Worm (Caenorhabditis elegans): ENCODE measurements around the gene srh-17.

The srh-17 gene

ce11 chrV:14684359-14685312 is 23.5 kb downstream of the srh-17 start, which contains the start of gene hsp-90:
Gene hsp-90, plus strand, starts transcription at chrV:14684918.
- TF ChIP-seq elt-3 (tag; optimal IDR thresholded peaks at IDR 0.05) (no peak), ama-1 (optimal IDR thresholded peaks at IDR 0.05) (peak; percentile 47), ceh-82 (tag; optimal IDR thresholded peaks at IDR 0.05) (no peak), zag-1 (tag; optimal IDR thresholded peaks at IDR 0.05) (no peak), ztf-4 (tag; optimal IDR thresholded peaks at IDR 0.05) (no peak), nhr-25 (tag; optimal IDR thresholded peaks at IDR 0.05) (peak; percentile 23), elt-2 (tag; optimal IDR thresholded peaks at IDR 0.05) (peak; percentile 6), tbx-2 (tag; optimal IDR thresholded peaks at IDR 0.05) (no peak), lsy-12 (tag; optimal IDR thresholded peaks at IDR 0.05) (no peak), lin-39 (tag; optimal IDR thresholded peaks at IDR 0.05) (no peak), aly-2 (tag; optimal IDR thresholded peaks at IDR 0.05) (no peak), nhr-12 (tag; optimal IDR thresholded peaks at IDR 0.05) (no peak), fos-1 (tag; optimal IDR thresholded peaks at IDR 0.05) (no peak), nfya-1 (tag; optimal IDR thresholded peaks at IDR 0.05; ENCODE audit: insufficient read depth) (no peak), nhr-23 (tag; optimal IDR thresholded peaks at IDR 0.05) (peak; percentile 9), nhr-11 (tag; optimal IDR thresholded peaks at IDR 0.05) (no peak), ztf-11 (tag; optimal IDR thresholded peaks at IDR 0.05) (no peak), lin-15B (tag; optimal IDR thresholded peaks at IDR 0.05) (no peak), unc-62 (GFP tag; optimal IDR thresholded peaks at IDR 0.05) (no peak), unc-39 (tag; optimal IDR thresholded peaks at IDR 0.05) (no peak), eor-1 (tag; optimal IDR thresholded peaks at IDR 0.05) (no peak), nhr-67 (tag; optimal IDR thresholded peaks at IDR 0.05) (no peak)

ce11 chrV:14685435-14686058 is 24.4 kb downstream of the srh-17 start, which contains the start of gene C47E8.4:
Gene C47E8.4, minus strand, starts transcription at chrV:14685485.
- TF ChIP-seq elt-1 (tag; optimal IDR thresholded peaks at IDR 0.05) (peak; percentile 80), lin-39 (tag; optimal IDR thresholded peaks at IDR 0.05) (peak; percentile 93), jun-1 (tag; optimal IDR thresholded peaks at IDR 0.05) (peak; percentile 98), nhr-23 (tag; optimal IDR thresholded peaks at IDR 0.05) (peak; percentile 98), daf-12 (tag; optimal IDR thresholded peaks at IDR 0.05) (peak; percentile 57), lin-15B (tag; optimal IDR thresholded peaks at IDR 0.05) (peak; percentile 100), nhr-237 (tag; optimal IDR thresholded peaks at IDR 0.05) (peak; percentile 30), aly-2 (tag; optimal IDR thresholded peaks at IDR 0.05) (no peak), fkh-10 (GFP tag; optimal IDR thresholded peaks at IDR 0.05) (peak; percentile 98), hmg-11 (tag; optimal IDR thresholded peaks at IDR 0.05) (peak; percentile 83), egl-5 (tag; optimal IDR thresholded peaks at IDR 0.05) (peak; percentile 94), tbx-2 (tag; optimal IDR thresholded peaks at IDR 0.05) (peak; percentile 95), nhr-28 (tag; optimal IDR thresholded peaks at IDR 0.05) (peak; percentile 61), eor-1 (tag; optimal IDR thresholded peaks at IDR 0.05) (peak in 1 of 2 experiments; percentile 82), nhr-12 (tag; optimal IDR thresholded peaks at IDR 0.05) (no peak), nhr-67 (tag; optimal IDR thresholded peaks at IDR 0.05) (peak; percentile 19), elt-2 (tag; optimal IDR thresholded peaks at IDR 0.05) (peak; percentile 79), ZK546.5 (tag; optimal IDR thresholded peaks at IDR 0.05) (peak; percentile 39), nhr-43 (tag; optimal IDR thresholded peaks at IDR 0.05; ENCODE audit: poor library complexity, severe bottlenecking) (peak; percentile 98), ceh-82 (tag; optimal IDR thresholded peaks at IDR 0.05) (peak; percentile 72), ama-1 (optimal IDR thresholded peaks at IDR 0.05) (peak; percentile 91), skn-1 (tag; optimal IDR thresholded peaks at IDR 0.05) (peak; percentile 84), unc-39 (tag; optimal IDR thresholded peaks at IDR 0.05) (no peak), nhr-76 (tag; optimal IDR thresholded peaks at IDR 0.05) (peak; percentile 66), unc-62 (GFP tag; optimal IDR thresholded peaks at IDR 0.05) (peak; percentile 87), mdl-1 (tag; optimal IDR thresholded peaks at IDR 0.05) (no peak), pqm-1 (tag; optimal IDR thresholded peaks at IDR 0.05) (peak; percentile 86), elt-3 (tag; optimal IDR thresholded peaks at IDR 0.05) (peak in 1 of 3 experiments; percentile 52), snpc-4 (tag; optimal IDR thresholded peaks at IDR 0.05) (peak; percentile 90), ceh-16 (tag; optimal IDR thresholded peaks at IDR 0.05) (no peak), lsy-12 (tag; optimal IDR thresholded peaks at IDR 0.05) (peak; percentile 99), zag-1 (tag; optimal IDR thresholded peaks at IDR 0.05) (peak; percentile 66), sea-2 (GFP tag; optimal IDR thresholded peaks at IDR 0.05) (no peak), fos-1 (tag; optimal IDR thresholded peaks at IDR 0.05) (peak; percentile 67), ztf-4 (tag; optimal IDR thresholded peaks at IDR 0.05) (peak; percentile 93), mml-1 (tag; optimal IDR thresholded peaks at IDR 0.05) (no peak), nhr-25 (tag; optimal IDR thresholded peaks at IDR 0.05) (peak; percentile 98), egl-27 (tag; optimal IDR thresholded peaks at IDR 0.05) (peak; percentile 84), pha-4 (tag; optimal IDR thresholded peaks at IDR 0.05) (peak; percentile 98), nhr-11 (tag; optimal IDR thresholded peaks at IDR 0.05) (peak; percentile 93), ceh-28 (tag; optimal IDR thresholded peaks at IDR 0.05) (peak; percentile 93), nhr-77 (tag; optimal IDR thresholded peaks at IDR 0.05) (peak; percentile 89), fkh-2 (tag; optimal IDR thresholded peaks at IDR 0.05) (no peak), nfya-1 (tag; optimal IDR thresholded peaks at IDR 0.05; ENCODE audit: insufficient read depth) (peak; percentile 100)
